Worm (Caenorhabditis elegans) whole organism, midembryonic: ENCODE results near the gene R07B1.11.

Experiments used
- T22C8.4 ChIP-seq: fragments of 200-800 bp; sonication (Bioruptor generic); IDR thresholded peaks from 2 replicates; pipeline ENCODE4 v1.3.6; 2022; ENCODE audit warnings: missing genetic modification characterization, missing compliant biosample characterization
- flt-1 ChIP-seq: fragments of 200-800 bp; sonication (Bioruptor generic); IDR thresholded peaks from 2 replicates; pipeline ENCODE4 v1.3.6; 2022; ENCODE audit warnings: missing genetic modification characterization, missing compliant biosample characterization
- tab-1 ChIP-seq: fragments of 200-800 bp; sonication (Bioruptor generic); IDR thresholded peaks from 2 replicates; pipeline ENCODE4 v1.3.6; 2022; ENCODE audit warnings: missing genetic modification characterization, missing compliant biosample characterization
- ztf-29 ChIP-seq: fragments of 200-800 bp; sonication (Bioruptor generic); IDR thresholded peaks from 2 replicates; pipeline ENCODE4 v1.3.6; 2022; ENCODE audit warnings: missing genetic modification reagents, missing genetic modification characterization, missing compliant biosample characterization

ce11 chrX:9832370-9832769 is 24.3 kb upstream of the R07B1.11 start:
- TF ChIP-seq tab-1 (GFP tag; lab: Robert Waterston, UW) (no peak), flt-1 (GFP tag; lab: Robert Waterston, UW) (no peak), ztf-29 (GFP tag; lab: Robert Waterston, UW) (no peak), T22C8.4 (GFP tag; lab: Robert Waterston, UW) (no peak)
